Worm (Caenorhabditis elegans) whole organism, L3 larva: ENCODE results near the gene T05C7.4.

Experiments
- R02D3.7 ChIP-seq: fragments of 150-350 bp; optimal IDR thresholded peaks from 2 replicates; lab custom pipeline; 2014; ENCODE audit warnings: missing biosample characterization, missing genetic modification characterization
- ZK546.5 ChIP-seq: sonication (generic microtip); optimal IDR thresholded peaks from 2 replicates; lab custom pipeline; 2017; ENCODE audit warnings: missing biosample characterization, missing genetic modification characterization
- ceh-16 ChIP-seq: sonication (generic microtip); optimal IDR thresholded peaks from 2 replicates; lab custom pipeline; 2017; ENCODE audit warnings: missing biosample characterization, missing genetic modification characterization
- ceh-28 ChIP-seq: fragments of 150-350 bp; optimal IDR thresholded peaks from 2 replicates; lab custom pipeline; 2014; ENCODE audit warnings: missing biosample characterization, missing genetic modification reagents, missing genetic modification characterization
- ceh-82 ChIP-seq: fragments of 150-350 bp; optimal IDR thresholded peaks from 2 replicates; lab custom pipeline; 2014; ENCODE audit warnings: missing biosample characterization, missing genetic modification characterization
- elt-1 ChIP-seq: fragments of 150-350 bp; optimal IDR thresholded peaks from 2 replicates; lab custom pipeline; 2014; ENCODE audit warnings: missing biosample characterization, missing genetic modification characterization
- eor-1 ChIP-seq, 2 experiments: fragments of 150-350 bp; optimal IDR thresholded peaks; 2 replicates each; lab custom pipeline; 2014 to 2018; ENCODE audit warnings: missing biosample characterization in 2 of 2, missing genetic modification characterization in 2 of 2
- pha-4 ChIP-seq: fragments of 150-350 bp; optimal IDR thresholded peaks from 2 replicates; lab custom pipeline; 2014; ENCODE audit warnings: missing biosample characterization, missing genetic modification reagents, missing genetic modification characterization
- sea-2 ChIP-seq: fragments of 150-350 bp; sonication (generic microtip); optimal IDR thresholded peaks from 4 replicates; lab custom pipeline; 2014; ENCODE audit warnings: missing biosample characterization, missing genetic modification reagents, missing genetic modification characterization
- skn-1 ChIP-seq: fragments of 150-350 bp; optimal IDR thresholded peaks from 2 replicates; lab custom pipeline; 2014; ENCODE audit warnings: missing biosample characterization, missing genetic modification characterization
- unc-39 ChIP-seq: sonication (generic microtip); optimal IDR thresholded peaks from 4 replicates; lab custom pipeline; 2017; ENCODE audit warnings: missing biosample characterization, missing genetic modification characterization
- zag-1 ChIP-seq: fragments of 150-350 bp; optimal IDR thresholded peaks from 2 replicates; lab custom pipeline; 2014; ENCODE audit warnings: missing biosample characterization, missing genetic modification characterization
- ztf-4 ChIP-seq: fragments of 150-350 bp; optimal IDR thresholded peaks from 2 replicates; lab custom pipeline; 2014; ENCODE audit warnings: missing biosample characterization, missing genetic modification characterization

DNA sequence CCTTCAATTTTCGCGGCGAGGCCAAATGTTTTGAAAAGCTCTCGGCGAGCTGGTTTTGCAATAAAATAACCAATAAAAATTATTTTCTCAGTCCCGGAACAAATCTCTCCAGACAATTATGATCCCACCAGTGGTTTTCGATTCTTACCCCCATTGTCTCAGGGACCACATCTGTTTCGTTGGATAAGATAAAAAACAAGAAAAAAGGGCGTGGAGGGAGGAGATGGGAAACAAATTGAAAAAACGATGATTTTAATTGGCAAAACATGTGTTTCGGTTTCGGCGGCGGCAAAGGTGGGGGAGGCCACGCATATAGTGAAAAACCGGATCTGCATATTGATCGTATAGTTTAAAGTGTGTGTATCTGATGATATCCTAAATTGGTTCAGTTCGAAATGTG lies 27.5 kb upstream of the T05C7.4 start:
- TF ChIP-seq unc-39 (tag; lab: Kevin White, UChicago) (no peak), eor-1 (tag; optimal IDR thresholded peaks at IDR 0.05; lab: Kevin White, UChicago) (no peak), skn-1 (tag; lab: Kevin White, UChicago) (no peak), elt-1 (no peak), ceh-82 (tag; lab: Kevin White, UChicago) (no peak), zag-1 (tag; lab: Kevin White, UChicago) (no peak), ceh-28 (tag; lab: Kevin White, UChicago) (no peak), pha-4 (tag; lab: Kevin White, UChicago) (no peak), R02D3.7 (tag; lab: Kevin White, UChicago) (no peak), ztf-4 (tag; lab: Kevin White, UChicago) (no peak), sea-2 (GFP tag; lab: Kevin White, UChicago) (no peak), ZK546.5 (tag; lab: Kevin White, UChicago) (no peak), ceh-16 (tag; lab: Kevin White, UChicago) (no peak)
